Fruit fly (Drosophila melanogaster) whole organism, pupa: ENCODE data around the gene Xport-B.

Experiments
- CG15710 ChIP-seq: fragments of 200-800 bp; sonication (Bioruptor generic); optimal IDR thresholded peaks from 2 replicates; lab custom pipeline; 2018; ENCODE audit warnings: missing biosample characterization, mild to moderate bottlenecking, missing genetic modification characterization, moderate library complexity
- CG32121 ChIP-seq: fragments of 200-800 bp; sonication (Bioruptor generic); IDR thresholded peaks from 2 replicates; pipeline ENCODE4 v1.3.6; 2022; ENCODE audit warnings: missing biosample characterization, missing genetic modification characterization
- CG4496 ChIP-seq: fragments of 200-800 bp; sonication (Bioruptor generic); IDR thresholded peaks from 3 replicates; pipeline ENCODE4 v1.3.6; 2022; ENCODE audit warnings: missing biosample characterization, missing genetic modification characterization
- CG8159 ChIP-seq: fragments of 200-800 bp; sonication (Bioruptor generic); optimal IDR thresholded peaks from 3 replicates; lab custom pipeline; 2018; ENCODE audit warnings: missing biosample characterization, mild to moderate bottlenecking, missing genetic modification characterization, moderate library complexity
- CG9948 ChIP-seq: fragments of 200-800 bp; sonication (Bioruptor generic); optimal IDR thresholded peaks from 2 replicates; lab custom pipeline; 2018; ENCODE audit warnings: missing biosample characterization, mild to moderate bottlenecking, missing genetic modification characterization, moderate library complexity
- D1 ChIP-seq: fragments of 200-800 bp; sonication (Bioruptor generic); optimal IDR thresholded peaks from 2 replicates; lab custom pipeline; 2018; ENCODE audit warnings: missing biosample characterization, mild to moderate bottlenecking, missing genetic modification characterization, moderate library complexity
- EcR ChIP-seq: fragments of 200-800 bp; sonication (Bioruptor generic); optimal IDR thresholded peaks from 3 replicates; lab custom pipeline; 2019; ENCODE audit warnings: missing biosample characterization, missing genetic modification characterization, mild to moderate bottlenecking, moderate library complexity, missing genetic modification reagents
- Pif1B ChIP-seq: fragments of 200-800 bp; sonication (Bioruptor generic); optimal IDR thresholded peaks from 3 replicates; lab custom pipeline; 2016; ENCODE audit warnings: missing biosample characterization, missing genetic modification characterization
- gl ChIP-seq: fragments of 200-800 bp; sonication (Bioruptor generic); optimal IDR thresholded peaks from 2 replicates; lab custom pipeline; 2018; ENCODE audit warnings: missing biosample characterization, mild to moderate bottlenecking, missing genetic modification characterization

- no peak for TF ChIP-seq CG8159
- TF ChIP-seq D1 (tag; lab: Kevin White, UChicago), result no peak
- TF ChIP-seq CG4496, result no peak
- no peak for TF ChIP-seq Pif1B (GFP tag; lab: Kevin White, UChicago)
- no peak for TF ChIP-seq CG9948 (tag; lab: Kevin White, UChicago)
- TF ChIP-seq CG32121 (GFP tag; lab: Robert Waterston, UW), result no peak
- no peak for TF ChIP-seq gl (tag; lab: Kevin White, UChicago)
- TF ChIP-seq CG15710 (tag; lab: Kevin White, UChicago), result no peak
- TF ChIP-seq EcR (GFP tag; lab: Kevin White, UChicago), result no peak
These were observed 13.5 kb downstream of the Xport-B start for dm6 chr3R:19901742-19902141.
